Fruit fly (Drosophila melanogaster) whole organism, pupa: ENCODE results near the gene sim.

Experiments used
- CG10348 ChIP-seq: fragments of 200-800 bp; sonication (Bioruptor generic); IDR thresholded peaks from 2 replicates; pipeline ENCODE4 v1.3.6; 2022; ENCODE audit warnings: missing biosample characterization, missing genetic modification characterization
- CG12605 ChIP-seq: fragments of 200-800 bp; sonication (Bioruptor generic); IDR thresholded peaks from 2 replicates; pipeline ENCODE4 v1.3.6; 2022; ENCODE audit warnings: missing biosample characterization, missing genetic modification characterization
- CG14655 ChIP-seq: fragments of 200-800 bp; sonication (Bioruptor generic); optimal IDR thresholded peaks from 3 replicates; lab custom pipeline; 2017; ENCODE audit warnings: mild to moderate bottlenecking, missing biosample characterization, missing genetic modification reagents, missing genetic modification characterization
- CG32121 ChIP-seq: fragments of 200-800 bp; sonication (Bioruptor generic); IDR thresholded peaks from 2 replicates; pipeline ENCODE4 v1.3.6; 2022; ENCODE audit warnings: missing biosample characterization, missing genetic modification characterization
- CG8301 ChIP-seq: fragments of 200-800 bp; sonication (Bioruptor generic); optimal IDR thresholded peaks from 2 replicates; lab custom pipeline; 2018; ENCODE audit warnings: missing biosample characterization, mild to moderate bottlenecking, missing genetic modification characterization
- CG9948 ChIP-seq: fragments of 200-800 bp; sonication (Bioruptor generic); optimal IDR thresholded peaks from 2 replicates; lab custom pipeline; 2018; ENCODE audit warnings: missing biosample characterization, mild to moderate bottlenecking, missing genetic modification characterization, moderate library complexity
- EcR ChIP-seq: fragments of 200-800 bp; sonication (Bioruptor generic); optimal IDR thresholded peaks from 3 replicates; lab custom pipeline; 2019; ENCODE audit warnings: missing biosample characterization, missing genetic modification characterization, mild to moderate bottlenecking, moderate library complexity, missing genetic modification reagents
- Ets98B ChIP-seq: fragments of 200-800 bp; sonication (Bioruptor generic); IDR thresholded peaks from 2 replicates; pipeline ENCODE4 v1.3.6; 2022; ENCODE audit warnings: missing biosample characterization, missing genetic modification characterization
- Pif1A ChIP-seq: fragments of 200-800 bp; sonication (Bioruptor generic); optimal IDR thresholded peaks from 3 replicates; lab custom pipeline; 2016; ENCODE audit warnings: missing biosample characterization, missing genetic modification characterization
- Pif1B ChIP-seq: fragments of 200-800 bp; sonication (Bioruptor generic); optimal IDR thresholded peaks from 3 replicates; lab custom pipeline; 2016; ENCODE audit warnings: missing biosample characterization, missing genetic modification characterization
- Snoo ChIP-seq: fragments of 200-800 bp; sonication (Bioruptor generic); optimal IDR thresholded peaks from 3 replicates; lab custom pipeline; 2017; ENCODE audit warnings: missing biosample characterization, mild to moderate bottlenecking, missing genetic modification characterization, inconsistent platforms
- fd96Ca ChIP-seq: fragments of 200-800 bp; sonication (Bioruptor generic); IDR thresholded peaks from 3 replicates; pipeline ENCODE4 v1.3.6; 2022; ENCODE audit warnings: missing biosample characterization, missing genetic modification characterization
- rn ChIP-seq: fragments of 200-800 bp; sonication (Bioruptor generic); IDR thresholded peaks from 2 replicates; pipeline ENCODE4 v1.3.6; 2022; ENCODE audit warnings: missing biosample characterization, missing genetic modification characterization

- no peak for TF ChIP-seq Pif1B (GFP tag; lab: Kevin White, UChicago)
- TF ChIP-seq Ets98B (GFP tag; lab: Robert Waterston, UW): peak; percentile 43; the same call in 1 of the 2 replicates
- TF ChIP-seq fd96Ca (GFP tag; lab: Robert Waterston, UW): peak; percentile 28; the same call in 1 of the 3 replicates
- TF ChIP-seq Snoo (tag; lab: Kevin White, UChicago): peak; percentile 34
- peak; percentile 53 for TF ChIP-seq CG12605
- TF ChIP-seq Pif1A (GFP tag; lab: Kevin White, UChicago): no peak
- TF ChIP-seq CG10348 (GFP tag; lab: Robert Waterston, UW): no peak
- peak; percentile 67 for TF ChIP-seq EcR (GFP tag; lab: Kevin White, UChicago)
- no peak for TF ChIP-seq CG8301 (tag; lab: Kevin White, UChicago)
- TF ChIP-seq CG14655 (GFP tag; lab: Kevin White, UChicago): no peak
- no peak for TF ChIP-seq CG9948 (tag; lab: Kevin White, UChicago)
- TF ChIP-seq rn (GFP tag; lab: Robert Waterston, UW): no peak
- TF ChIP-seq CG32121: no peak
Measured at dm6 chr3R:13051298-13051723, 6.2 kb upstream of the sim start, which contains the start of gene CG7966.
